Fruit fly (Drosophila melanogaster) whole organism, pupa: ENCODE data around the gene CG43168.

ENCODE experiments used
- CG10348 ChIP-seq: fragments of 200-800 bp; sonication (Bioruptor generic); IDR thresholded peaks from 2 replicates; pipeline ENCODE4 v1.3.6; 2022; ENCODE audit warnings: missing biosample characterization, missing genetic modification characterization
- CG15710 ChIP-seq: fragments of 200-800 bp; sonication (Bioruptor generic); optimal IDR thresholded peaks from 2 replicates; lab custom pipeline; 2018; ENCODE audit warnings: missing biosample characterization, mild to moderate bottlenecking, missing genetic modification characterization, moderate library complexity
- CG32121 ChIP-seq: fragments of 200-800 bp; sonication (Bioruptor generic); IDR thresholded peaks from 2 replicates; pipeline ENCODE4 v1.3.6; 2022; ENCODE audit warnings: missing biosample characterization, missing genetic modification characterization
- EcR ChIP-seq: fragments of 200-800 bp; sonication (Bioruptor generic); optimal IDR thresholded peaks from 3 replicates; lab custom pipeline; 2019; ENCODE audit warnings: missing biosample characterization, missing genetic modification characterization, mild to moderate bottlenecking, moderate library complexity, missing genetic modification reagents
- Pif1B ChIP-seq: fragments of 200-800 bp; sonication (Bioruptor generic); optimal IDR thresholded peaks from 3 replicates; lab custom pipeline; 2016; ENCODE audit warnings: missing biosample characterization, missing genetic modification characterization

dm6 chr3L:6268076-6268475 is 7.5 kb upstream of the CG43168 start:
- TF ChIP-seq CG10348 (GFP tag; lab: Robert Waterston, UW) (no peak), Pif1B (GFP tag; lab: Kevin White, UChicago) (no peak), CG32121 (GFP tag; lab: Robert Waterston, UW) (no peak), CG15710 (no peak), EcR (no peak)
